Fruit fly (Drosophila melanogaster) whole organism, embryonic: ENCODE measurements around the gene CG4629.
A peak's percentile ranks its signal among the peaks of the same experiment; 100 is the strongest.

Experiments
- Atf3 ChIP-seq: fragments of 200-800 bp; sonication (Bioruptor generic); optimal IDR thresholded peaks from 3 replicates; lab custom pipeline; 2016; ENCODE audit warnings: missing biosample characterization, missing genetic modification characterization
- CG10366 ChIP-seq: fragments of 200-800 bp; sonication (Bioruptor generic); IDR thresholded peaks from 2 replicates; pipeline ENCODE4 v1.3.6; 2022; ENCODE audit warnings: missing biosample characterization, missing genetic modification characterization
- CG10543 ChIP-seq: fragments of 200-800 bp; sonication (Bioruptor generic); optimal IDR thresholded peaks from 3 replicates; lab custom pipeline; 2017; ENCODE audit warnings: missing biosample characterization, mild to moderate bottlenecking, missing genetic modification characterization, moderate library complexity
- CG10565 ChIP-seq: fragments of 200-800 bp; sonication (Bioruptor generic); optimal IDR thresholded peaks from 3 replicates; lab custom pipeline; 2016; ENCODE audit warnings: missing biosample characterization, mild to moderate bottlenecking, missing genetic modification characterization
- CG11085 ChIP-seq: fragments of 200-800 bp; sonication (Bioruptor generic); IDR thresholded peaks from 2 replicates; pipeline ENCODE4 v1.3.6; 2022; ENCODE audit warnings: missing biosample characterization, missing genetic modification characterization
- CG13624 ChIP-seq: fragments of 200-800 bp; sonication (Bioruptor generic); optimal IDR thresholded peaks from 2 replicates; lab custom pipeline; 2016; ENCODE audit warnings: missing biosample characterization, missing genetic modification characterization
- CG15514 ChIP-seq: fragments of 200-800 bp; sonication (Bioruptor generic); optimal IDR thresholded peaks from 3 replicates; lab custom pipeline; 2017; ENCODE audit warnings: missing biosample characterization, missing genetic modification characterization, mild to moderate bottlenecking, moderate library complexity, missing genetic modification reagents
- CG16863 ChIP-seq: fragments of 200-800 bp; sonication (Bioruptor generic); optimal IDR thresholded peaks from 3 replicates; lab custom pipeline; 2016; ENCODE audit warnings: missing biosample characterization, missing genetic modification characterization
- CG17186 ChIP-seq: fragments of 200-800 bp; sonication (Bioruptor generic); optimal IDR thresholded peaks from 3 replicates; lab custom pipeline; 2017; ENCODE audit warnings: missing biosample characterization, missing genetic modification reagents, missing genetic modification characterization
- CG2875 ChIP-seq: fragments of 200-800 bp; sonication (Bioruptor generic); optimal IDR thresholded peaks from 2 replicates; lab custom pipeline; 2017; ENCODE audit warnings: missing biosample characterization, mild to moderate bottlenecking, missing genetic modification characterization, missing genetic modification reagents
- CG31388 ChIP-seq: fragments of 200-800 bp; sonication (Bioruptor generic); optimal IDR thresholded peaks from 2 replicates; lab custom pipeline; 2016; ENCODE audit warnings: missing biosample characterization, missing genetic modification characterization
- CG33213 ChIP-seq: fragments of 200-800 bp; sonication (Bioruptor generic); optimal IDR thresholded peaks from 3 replicates; lab custom pipeline; 2016; ENCODE audit warnings: missing biosample characterization, missing genetic modification characterization
- CG33557 ChIP-seq: fragments of 200-800 bp; sonication (Bioruptor generic); optimal IDR thresholded peaks from 2 replicates; lab custom pipeline; 2019; ENCODE audit warnings: missing biosample characterization, mild to moderate bottlenecking, missing genetic modification characterization, moderate library complexity
- CG3847 ChIP-seq: fragments of 200-800 bp; sonication (Bioruptor generic); IDR thresholded peaks from 2 replicates; pipeline ENCODE4 v1.3.6; 2022; ENCODE audit warnings: missing biosample characterization, missing genetic modification characterization
- CG3995 ChIP-seq: fragments of 200-800 bp; sonication (Bioruptor generic); optimal IDR thresholded peaks from 3 replicates; lab custom pipeline; 2016; ENCODE audit warnings: missing biosample characterization, missing genetic modification characterization
- CG43689 ChIP-seq: fragments of 200-800 bp; sonication (Bioruptor generic); IDR thresholded peaks from 2 replicates; pipeline ENCODE4 v1.3.6; 2022; ENCODE audit warnings: missing biosample characterization, missing genetic modification characterization
- CG6813 ChIP-seq: fragments of 200-800 bp; sonication (Bioruptor generic); optimal IDR thresholded peaks from 2 replicates; lab custom pipeline; 2017; ENCODE audit warnings: missing biosample characterization, missing genetic modification characterization, mild to moderate bottlenecking, moderate library complexity, missing genetic modification reagents
- CG6854 ChIP-seq: fragments of 200-800 bp; sonication (Bioruptor generic); optimal IDR thresholded peaks from 3 replicates; lab custom pipeline; 2017; ENCODE audit warnings: missing biosample characterization, mild to moderate bottlenecking, missing genetic modification characterization
- CG8944 ChIP-seq: fragments of 200-800 bp; sonication (Bioruptor generic); optimal IDR thresholded peaks from 3 replicates; lab custom pipeline; 2016; ENCODE audit warnings: missing biosample characterization, missing genetic modification characterization
- CG9797 ChIP-seq: fragments of 200-800 bp; sonication (Bioruptor generic); optimal IDR thresholded peaks from 3 replicates; lab custom pipeline; 2018; ENCODE audit warnings: missing biosample characterization, mild to moderate bottlenecking, missing genetic modification characterization
- D19A ChIP-seq: fragments of 200-800 bp; optimal IDR thresholded peaks from 3 replicates; lab custom pipeline; 2019; ENCODE audit warnings: missing biosample characterization, mild to moderate bottlenecking, missing genetic modification characterization, moderate library complexity
- D19B ChIP-seq: fragments of 200-800 bp; sonication (Bioruptor generic); optimal IDR thresholded peaks from 2 replicates; lab custom pipeline; 2017; ENCODE audit warnings: missing biosample characterization, mild to moderate bottlenecking, missing genetic modification characterization
- Deaf1 ChIP-seq: fragments of 200-800 bp; optimal IDR thresholded peaks from 3 replicates; lab custom pipeline; 2019; ENCODE audit warnings: missing biosample characterization, mild to moderate bottlenecking, missing genetic modification characterization, moderate library complexity
- Dip3 ChIP-seq: fragments of 200-800 bp; sonication (Bioruptor generic); optimal IDR thresholded peaks from 3 replicates; lab custom pipeline; 2016; ENCODE audit warnings: missing biosample characterization, missing genetic modification characterization
- Drgx ChIP-seq: fragments of 200-800 bp; sonication (Bioruptor generic); IDR thresholded peaks from 2 replicates; pipeline ENCODE4 v1.3.6; 2022; ENCODE audit warnings: missing biosample characterization, missing genetic modification characterization
- Hand ChIP-seq: fragments of 200-800 bp; sonication (Bioruptor generic); optimal IDR thresholded peaks from 2 replicates; lab custom pipeline; 2017; ENCODE audit warnings: mild to moderate bottlenecking, missing biosample characterization, missing genetic modification reagents, missing genetic modification characterization
- Hmr ChIP-seq: fragments of 200-800 bp; sonication (Bioruptor generic); optimal IDR thresholded peaks from 3 replicates; lab custom pipeline; 2017; ENCODE audit warnings: mild to moderate bottlenecking, missing biosample characterization, missing genetic modification reagents, missing genetic modification characterization
- Mrtf ChIP-seq: fragments of 200-800 bp; sonication (Bioruptor generic); IDR thresholded peaks from 3 replicates; pipeline ENCODE4 v1.3.6; 2022; ENCODE audit warnings: missing biosample characterization, missing genetic modification characterization
- NC2α ChIP-seq: fragments of 200-800 bp; sonication (Bioruptor generic); optimal IDR thresholded peaks from 2 replicates; lab custom pipeline; 2016; ENCODE audit warnings: missing biosample characterization, missing genetic modification characterization
- Spps ChIP-seq: fragments of 200-800 bp; sonication (Bioruptor generic); optimal IDR thresholded peaks from 2 replicates; lab custom pipeline; 2018; ENCODE audit warnings: missing biosample characterization, mild to moderate bottlenecking, missing genetic modification characterization
- Usf ChIP-seq: fragments of 200-800 bp; sonication (Bioruptor generic); optimal IDR thresholded peaks from 2 replicates; lab custom pipeline; 2017; ENCODE audit warnings: missing genotype, missing biosample characterization, missing genetic modification characterization
- abd-A ChIP-seq: fragments of 200-800 bp; sonication (Bioruptor generic); optimal IDR thresholded peaks from 3 replicates; lab custom pipeline; 2019; ENCODE audit warnings: missing biosample characterization, mild to moderate bottlenecking, missing genetic modification characterization, moderate library complexity
- ase ChIP-seq: fragments of 200-800 bp; sonication (Bioruptor generic); IDR thresholded peaks from 3 replicates; pipeline ENCODE4 v1.3.6; 2022; ENCODE audit warnings: missing biosample characterization, missing genetic modification characterization
- bab2 ChIP-seq: fragments of 200-800 bp; sonication (Bioruptor generic); optimal IDR thresholded peaks from 2 replicates; lab custom pipeline; 2016; ENCODE audit warnings: missing biosample characterization, missing genetic modification characterization
- bcd ChIP-seq: fragments of 200-800 bp; sonication (Bioruptor generic); optimal IDR thresholded peaks from 2 replicates; lab custom pipeline; 2017; ENCODE audit warnings: missing biosample characterization, mild to moderate bottlenecking, missing genetic modification characterization
- bsh ChIP-seq, 2 experiments: fragments of 200-800 bp; sonication (Bioruptor generic); optimal IDR thresholded peaks; 2 replicates each; lab custom pipeline; 2017 to 2018; ENCODE audit warnings: mild to moderate bottlenecking in 2 of 2, missing biosample characterization in 2 of 2, missing genetic modification characterization in 2 of 2, moderate library complexity in 1 of 2
- cg ChIP-seq: fragments of 200-800 bp; sonication (Bioruptor generic); optimal IDR thresholded peaks from 3 replicates; lab custom pipeline; 2019; ENCODE audit warnings: missing biosample characterization, mild to moderate bottlenecking, missing genetic modification characterization, moderate library complexity
- chif ChIP-seq, 2 experiments: fragments of 200-800 bp; sonication (Bioruptor generic); optimal IDR thresholded peaks; 3 replicates each; lab custom pipeline; 2016; ENCODE audit warnings: missing biosample characterization in 2 of 2, missing genetic modification characterization in 2 of 2
- chn ChIP-seq: fragments of 200-800 bp; sonication (Bioruptor generic); optimal IDR thresholded peaks from 2 replicates; lab custom pipeline; 2016; ENCODE audit warnings: missing biosample characterization, missing genetic modification characterization
- esg ChIP-seq: fragments of 200-800 bp; sonication (Bioruptor generic); conservative IDR thresholded peaks from 2 replicates; pipeline ENCODE4 v1.3.6; 2022; ENCODE audit warnings: missing biosample characterization, missing genetic modification characterization
- gcm2 ChIP-seq: fragments of 200-800 bp; sonication (Bioruptor generic); optimal IDR thresholded peaks from 2 replicates; lab custom pipeline; 2016; ENCODE audit warnings: missing biosample characterization, missing genetic modification characterization
- grau ChIP-seq: fragments of 200-800 bp; optimal IDR thresholded peaks from 3 replicates; lab custom pipeline; 2019; ENCODE audit warnings: missing biosample characterization, mild to moderate bottlenecking, missing genetic modification characterization, moderate library complexity
- h ChIP-seq: fragments of >200 bp; optimal IDR thresholded peaks from 2 replicates; lab custom pipeline; 2017
- hbn ChIP-seq: fragments of 200-800 bp; sonication (Bioruptor generic); IDR thresholded peaks from 2 replicates; pipeline ENCODE4 v1.3.6; 2022; ENCODE audit warnings: missing biosample characterization, missing genetic modification characterization; ENCODE audit not compliant: partially characterized antibody
- kah ChIP-seq: fragments of 200-800 bp; sonication (Bioruptor generic); optimal IDR thresholded peaks from 2 replicates; lab custom pipeline; 2018; ENCODE audit warnings: missing biosample characterization, mild to moderate bottlenecking, missing genetic modification characterization
- kay ChIP-seq: fragments of 200-800 bp; sonication (Bioruptor generic); optimal IDR thresholded peaks from 2 replicates; lab custom pipeline; 2016; ENCODE audit warnings: missing biosample characterization, missing genetic modification characterization
- lmd ChIP-seq: fragments of 200-800 bp; sonication (Bioruptor generic); IDR thresholded peaks from 2 replicates; pipeline ENCODE4 v1.3.6; 2022; ENCODE audit warnings: missing biosample characterization, missing genetic modification characterization
- luna ChIP-seq: fragments of 200-800 bp; sonication (Bioruptor generic); optimal IDR thresholded peaks from 2 replicates; lab custom pipeline; 2016; ENCODE audit warnings: missing biosample characterization, missing genetic modification characterization
- repo ChIP-seq: fragments of 200-800 bp; sonication (Bioruptor generic); optimal IDR thresholded peaks from 2 replicates; lab custom pipeline; 2016; ENCODE audit warnings: missing biosample characterization, missing genetic modification characterization
- sd ChIP-seq: fragments of 200-800 bp; sonication (Bioruptor generic); optimal IDR thresholded peaks from 3 replicates; lab custom pipeline; 2018; ENCODE audit warnings: missing biosample characterization, mild to moderate bottlenecking, missing genetic modification characterization, moderate library complexity
- sima ChIP-seq: fragments of 200-800 bp; sonication (Bioruptor generic); optimal IDR thresholded peaks from 2 replicates; lab custom pipeline; 2016; ENCODE audit warnings: missing biosample characterization, missing genetic modification characterization
- sr ChIP-seq: fragments of 200-800 bp; sonication (Bioruptor generic); IDR thresholded peaks from 3 replicates; pipeline ENCODE4 v1.3.6; 2022; ENCODE audit warnings: missing biosample characterization, missing genetic modification characterization

The CG4629 gene

dm6 chr2L:1070941-1071340 is 31.4 kb downstream of the CG4629 start (continued):
- TF ChIP-seq grau (tag; lab: Kevin White, UChicago) = peak; percentile 9
- peak in 1 of 2 experiments; percentile 54 for TF ChIP-seq bsh (GFP tag; optimal IDR thresholded peaks at IDR 0.05; lab: Kevin White, UChicago)
- TF ChIP-seq lmd (GFP tag; lab: Robert Waterston, UW) = peak; percentile 41; the same call in 1 of the 2 replicates
- no peak for TF ChIP-seq cg (GFP tag; lab: Kevin White, UChicago)
- TF ChIP-seq kah (GFP tag; lab: Kevin White, UChicago) = no peak
- TF ChIP-seq sr (GFP tag; lab: Robert Waterston, UW) = no peak
- no peak for TF ChIP-seq Deaf1 (tag; lab: Kevin White, UChicago)
- TF ChIP-seq Dip3 (GFP tag; lab: Kevin White, UChicago) = no peak
- no peak for TF ChIP-seq luna (GFP tag; lab: Kevin White, UChicago)
- TF ChIP-seq Hmr (GFP tag; lab: Kevin White, UChicago) = peak; percentile 48
- no peak for TF ChIP-seq CG15514 (GFP tag; lab: Kevin White, UChicago)
- TF ChIP-seq CG11085 (GFP tag; lab: Robert Waterston, UW) = no peak
- no peak for TF ChIP-seq CG13624 (GFP tag; lab: Kevin White, UChicago)
- no peak for TF ChIP-seq sd (tag; lab: Kevin White, UChicago)
- TF ChIP-seq kay (GFP tag; lab: Kevin White, UChicago) = no peak
- TF ChIP-seq NC2α = no peak
- no peak for TF ChIP-seq D19A
- no peak for TF ChIP-seq sima (GFP tag; lab: Kevin White, UChicago)
- TF ChIP-seq CG33557 (GFP tag; lab: Kevin White, UChicago) = no peak
- no peak for TF ChIP-seq Hand
- TF ChIP-seq CG3995 (GFP tag; lab: Kevin White, UChicago) = no peak
- peak; percentile 16 for TF ChIP-seq CG8944
- TF ChIP-seq h (lab: Kevin White, UChicago) = no peak
- TF ChIP-seq CG10543 (GFP tag; lab: Kevin White, UChicago) = peak; percentile 4
- no peak for TF ChIP-seq Usf (GFP tag; lab: Kevin White, UChicago)
- peak; percentile 49 for TF ChIP-seq CG10366 (GFP tag; lab: Robert Waterston, UW)
- TF ChIP-seq Atf3 (GFP tag; lab: Kevin White, UChicago) = no peak
- no peak for TF ChIP-seq abd-A (tag; lab: Kevin White, UChicago)
- TF ChIP-seq gcm2 = no peak
- 0 out of 2 replicates have a peak, but pooled peaks have one; percentile 9 for TF ChIP-seq CG43689 (GFP tag; lab: Robert Waterston, UW)
- no peak for TF ChIP-seq Drgx (GFP tag; lab: Robert Waterston, UW)
- TF ChIP-seq CG6813 (GFP tag; lab: Kevin White, UChicago) = no peak
- no peak for TF ChIP-seq CG16863 (GFP tag; lab: Kevin White, UChicago)
- no peak for TF ChIP-seq CG33213 (GFP tag; lab: Kevin White, UChicago)
- no peak for TF ChIP-seq chn (GFP tag; lab: Kevin White, UChicago)
- peak; percentile 12 for TF ChIP-seq bcd (GFP tag; lab: Kevin White, UChicago)
- 0 out of 2 replicates have a peak, but pooled peaks have one; percentile 45 for TF ChIP-seq CG3847 (GFP tag; lab: Robert Waterston, UW)
- no peak for TF ChIP-seq esg
- TF ChIP-seq hbn = no peak
- TF ChIP-seq CG31388 (GFP tag; lab: Kevin White, UChicago) = no peak
- TF ChIP-seq CG2875 (GFP tag; lab: Kevin White, UChicago) = no peak
- 0 out of 3 replicates have a peak, but pooled peaks have one; percentile 37 for TF ChIP-seq ase (GFP tag; lab: Robert Waterston, UW)
- TF ChIP-seq chif (GFP tag; optimal IDR thresholded peaks at IDR 0.05; lab: Kevin White, UChicago) = no peak
- TF ChIP-seq CG9797 (GFP tag; lab: Kevin White, UChicago) = no peak
- TF ChIP-seq Mrtf (GFP tag; lab: Robert Waterston, UW) = 0 out of 3 replicates have a peak, but pooled peaks have one; percentile 29
- no peak for TF ChIP-seq CG6854 (GFP tag; lab: Kevin White, UChicago)
- TF ChIP-seq bab2 (GFP tag; lab: Kevin White, UChicago) = no peak
- no peak for TF ChIP-seq CG17186 (GFP tag; lab: Kevin White, UChicago)
- TF ChIP-seq repo (GFP tag; lab: Kevin White, UChicago) = no peak
- TF ChIP-seq D19B = no peak
- TF ChIP-seq CG10565 (GFP tag; lab: Kevin White, UChicago) = no peak
- TF ChIP-seq Spps = no peak
